Worm (Caenorhabditis elegans): ENCODE results near the gene Y39A1A.2.

The Y39A1A.2 gene

DNA sequence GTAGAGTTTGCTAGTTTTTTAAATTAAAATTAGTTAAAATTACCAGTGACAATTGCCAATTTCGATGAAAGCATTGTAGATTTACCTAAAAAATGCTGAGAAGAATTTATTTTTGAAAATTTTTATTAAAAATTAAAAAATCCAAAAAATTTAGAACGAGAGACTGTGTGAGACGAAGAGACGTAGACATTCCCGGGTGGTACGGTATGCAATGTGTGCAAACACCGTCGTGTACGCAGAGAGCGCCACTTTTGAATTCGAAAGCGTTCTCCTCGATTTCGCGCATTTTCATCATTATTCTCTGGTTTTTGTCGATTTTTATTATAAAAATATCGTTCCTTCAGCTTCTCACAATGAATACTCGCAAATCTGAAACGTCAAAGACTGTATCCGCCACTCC is 39.4 kb upstream of the Y39A1A.2 start, which contains the start of the genes dhs-11 and orc-1 (continued):
- 0 out of 2 replicates have a peak, but pooled peaks have one; percentile 44 for TF ChIP-seq aptf-2 (GFP tag; conservative IDR thresholded peaks at IDR 0.05)
- TF ChIP-seq snpc-1.1 (tag; optimal IDR thresholded peaks at IDR 0.05; ENCODE audit: insufficient read depth): peak; percentile 3
- peak; percentile 35 for TF ChIP-seq tbp1 (GFP tag; optimal IDR thresholded peaks at IDR 0.05)
- peak; percentile 67 for TF ChIP-seq dox-1 (GFP tag; IDR thresholded peaks at IDR 0.05)
- peak in 2 of 3 experiments; percentile 20 to 48 for TF ChIP-seq lin-35 (GFP tag; optimal IDR thresholded peaks at IDR 0.05)
- no peak for TF ChIP-seq Y95B8A.8 (GFP tag; IDR thresholded peaks at IDR 0.05)

DNA sequence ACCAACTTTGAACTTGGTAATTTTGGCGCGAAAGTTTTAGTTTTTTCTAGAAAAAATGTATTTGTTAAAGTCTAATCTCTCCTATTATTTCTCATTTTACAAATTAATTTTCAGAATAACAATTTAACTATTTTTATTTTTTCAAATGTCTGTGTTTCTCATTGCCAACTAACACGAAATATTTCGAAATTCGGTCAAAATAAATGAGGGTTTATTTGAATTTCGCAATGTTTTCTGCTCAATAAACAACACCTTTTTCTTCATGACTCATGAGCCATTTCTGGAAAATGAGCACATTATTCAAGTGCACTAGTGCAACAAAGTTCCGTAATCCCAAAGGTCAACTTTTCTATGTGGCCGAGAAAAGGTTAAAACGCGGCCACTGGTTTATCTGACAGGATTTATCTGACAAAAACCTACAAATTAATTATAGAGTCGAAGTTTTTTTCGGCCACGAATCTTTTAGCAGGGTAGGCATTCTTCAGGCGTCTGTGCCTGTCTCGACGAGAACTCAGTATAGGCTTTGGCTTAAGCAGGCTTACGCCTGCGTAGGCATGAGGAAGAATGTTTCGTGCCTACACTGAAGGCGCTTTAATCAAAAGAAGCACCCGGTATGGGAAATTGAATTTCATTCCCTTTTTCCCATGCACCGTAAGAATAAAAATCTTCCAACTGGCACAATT is 35.1 kb upstream of the Y39A1A.2 start, which contains the start of gene Y39A1A.27:
TSS of gene Y39A1A.27 (plus strand) at position 633 of the 683 bp plus-strand sequence.
- TF ChIP-seq cebp-1 (GFP tag; IDR thresholded peaks at IDR 0.05): no peak
- TF ChIP-seq cebp-1 (tag; optimal IDR thresholded peaks at IDR 0.05): peak; percentile 87
- TF ChIP-seq lin-54 (GFP tag; optimal IDR thresholded peaks at IDR 0.05): no peak

DNA sequence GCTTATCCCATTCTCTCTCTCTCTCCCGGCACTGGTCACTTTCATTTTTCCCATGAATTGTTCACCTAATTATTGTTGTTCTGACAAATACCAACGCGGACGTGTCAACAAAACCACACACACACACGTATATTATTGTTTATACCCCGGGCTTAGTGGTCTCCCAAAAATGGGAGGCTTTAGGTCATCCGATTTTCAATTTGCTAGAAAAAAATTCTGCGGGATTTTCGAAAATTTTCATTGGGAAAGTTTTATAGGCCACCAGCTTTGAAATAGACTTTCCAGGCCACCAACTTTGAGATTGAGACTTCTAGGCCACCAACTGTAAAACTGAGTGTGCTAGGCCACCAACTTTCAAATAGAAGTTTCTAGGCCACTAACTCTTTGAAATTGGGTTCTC is 34.6 kb upstream of the Y39A1A.2 start:
- TF ChIP-seq hmg-1.2 (GFP tag; IDR thresholded peaks at IDR 0.05) (0 out of 2 replicates have a peak, but pooled peaks have one; percentile 24), ekl-4 (GFP tag; IDR thresholded peaks at IDR 0.05) (no peak)

DNA sequence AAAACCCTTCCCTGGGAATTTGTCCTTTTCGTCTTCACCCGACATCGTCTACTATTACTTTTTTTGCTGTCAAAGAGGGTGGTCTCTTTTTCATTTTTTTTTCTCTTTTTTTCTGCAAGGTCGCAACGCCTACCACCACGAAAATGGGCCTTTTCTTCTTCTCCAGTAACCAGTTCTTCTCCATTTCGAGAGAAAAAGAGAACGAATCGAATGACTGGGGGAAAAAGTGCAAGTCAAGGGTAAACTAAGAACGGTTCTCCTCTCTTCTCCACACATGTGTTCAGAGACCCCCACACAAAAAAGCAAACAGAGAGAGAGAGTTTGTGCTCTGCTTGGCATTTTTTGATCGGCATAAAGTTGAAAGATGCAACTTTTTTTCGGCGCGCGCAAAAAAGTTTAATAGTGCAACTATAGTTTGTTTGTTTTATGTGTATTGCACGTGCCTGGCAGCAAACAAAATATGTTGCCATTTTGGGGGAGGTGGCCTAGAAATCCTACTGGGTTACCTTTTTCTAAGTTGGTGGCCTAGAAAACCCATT is 33.2 kb upstream of the Y39A1A.2 start:
- TF ChIP-seq snpc-3.4 (tag; optimal IDR thresholded peaks at IDR 0.05) (no peak), xnd-1 (tag; optimal IDR thresholded peaks at IDR 0.05) (no peak), B0019.2 (GFP tag; conservative IDR thresholded peaks at IDR 0.05) (no peak), mcd-1 (GFP tag; IDR thresholded peaks at IDR 0.05) (no peak), sptf-2 (GFP tag; optimal IDR thresholded peaks at IDR 0.05) (no peak), snpc-1.3 (tag; optimal IDR thresholded peaks at IDR 0.05; ENCODE audit: insufficient read depth) (no peak), mel-28 (tag; optimal IDR thresholded peaks at IDR 0.05; ENCODE audit: borderline replicate concordance) (no peak), bed-1 (GFP tag; IDR thresholded peaks at IDR 0.05) (no peak), nhr-179 (tag; optimal IDR thresholded peaks at IDR 0.05) (no peak), F39B2.1 (GFP tag; IDR thresholded peaks at IDR 0.05) (no peak), rcor-1 (GFP tag; IDR thresholded peaks at IDR 0.05) (no peak), ztf-18 (tag; optimal IDR thresholded peaks at IDR 0.05) (no peak), ZK185.1 (tag; optimal IDR thresholded peaks at IDR 0.05; ENCODE audit: poor library complexity, severe bottlenecking) (no peak), K11D2.4 (GFP tag; IDR thresholded peaks at IDR 0.05) (no peak), zim-3 (tag; optimal IDR thresholded peaks at IDR 0.05) (no peak)

ce11 chrIII:10634576-10634975 is 31.2 kb upstream of the Y39A1A.2 start:
- TF ChIP-seq lag-1 (GFP tag; IDR thresholded peaks at IDR 0.05) (no peak), F10E7.11 (tag; optimal IDR thresholded peaks at IDR 0.05) (no peak), dox-1 (GFP tag; IDR thresholded peaks at IDR 0.05) (no peak), madf-6 (GFP tag; IDR thresholded peaks at IDR 0.05) (no peak), ama-1 (optimal IDR thresholded peaks at IDR 0.05) (no peak), ama-1 (GFP tag; optimal IDR thresholded peaks at IDR 0.05) (no peak), B0336.3 (GFP tag; IDR thresholded peaks at IDR 0.05) (no peak), ztf-22 (GFP tag; optimal IDR thresholded peaks at IDR 0.05) (no peak), Y56A3A.18 (GFP tag; IDR thresholded peaks at IDR 0.05) (no peak), sptf-2 (GFP tag; optimal IDR thresholded peaks at IDR 0.05) (no peak), sea-2 (GFP tag; IDR thresholded peaks at IDR 0.05) (no peak), nhr-179 (tag; optimal IDR thresholded peaks at IDR 0.05) (no peak), nhr-80 (tag; optimal IDR thresholded peaks at IDR 0.05) (no peak)
